Worm (Caenorhabditis elegans): Measurements from ENCODE around the gene T28A11.3.

The T28A11.3 gene

ce11 chrV:3273156-3273555 is 2.0 kb upstream of the T28A11.3 start, which contains the start of gene T28A11.20:
Gene T28A11.20 (minus strand): TSS chrV:3273256.
- TF ChIP-seq elt-3 (tag; optimal IDR thresholded peaks at IDR 0.05) (no peak), sptf-1 (tag; optimal IDR thresholded peaks at IDR 0.05) (no peak), unc-62 (GFP tag; optimal IDR thresholded peaks at IDR 0.05) (no peak)

- no peak for TF ChIP-seq lin-13 (tag; optimal IDR thresholded peaks at IDR 0.05)
- no peak for TF ChIP-seq tbx-8 (GFP tag; optimal IDR thresholded peaks at IDR 0.05)
- TF ChIP-seq zip-8 (tag; optimal IDR thresholded peaks at IDR 0.05): no peak
- no peak for TF ChIP-seq unc-62 (GFP tag; optimal IDR thresholded peaks at IDR 0.05)
- TF ChIP-seq lin-32 (GFP tag; optimal IDR thresholded peaks at IDR 0.05): no peak
- TF ChIP-seq pha-4 (tag; optimal IDR thresholded peaks at IDR 0.05): no peak
These were observed 1.5 kb upstream of the T28A11.3 start, which contains the start of gene T28A11.4 for ce11 chrV:3273577-3274100. Gene T28A11.4 (plus strand): TSS chrV:3274050.

- no peak for TF ChIP-seq ceh-39 (tag; optimal IDR thresholded peaks at IDR 0.05)
- TF ChIP-seq elt-1 (tag; optimal IDR thresholded peaks at IDR 0.05; ENCODE audit: borderline replicate concordance, insufficient read depth): no peak
- TF ChIP-seq nhr-28 (tag; optimal IDR thresholded peaks at IDR 0.05): no peak
- TF ChIP-seq blmp-1 (tag; optimal IDR thresholded peaks at IDR 0.05): no peak
- no peak for TF ChIP-seq cnd-1 (tag; optimal IDR thresholded peaks at IDR 0.05)
- no peak for TF ChIP-seq unc-39 (tag; optimal IDR thresholded peaks at IDR 0.05)
- no peak for TF ChIP-seq pha-4 (tag; optimal IDR thresholded peaks at IDR 0.05)
- no peak for TF ChIP-seq ceh-43 (GFP tag; optimal IDR thresholded peaks at IDR 0.05)
- TF ChIP-seq unc-62 (GFP tag; optimal IDR thresholded peaks at IDR 0.05): no peak
- TF ChIP-seq flh-1 (GFP tag; optimal IDR thresholded peaks at IDR 0.05): no peak
- no peak for TF ChIP-seq ztf-11 (tag; optimal IDR thresholded peaks at IDR 0.05)
These were observed 1.1 kb downstream of the T28A11.3 start for ce11 chrV:3276184-3276583.

ce11 chrV:3278101-3278639 is 3.0 kb downstream of the T28A11.3 start, which contains the start of gene fbxa-64:
Gene fbxa-64 (minus strand): TSS chrV:3278151.
- TF ChIP-seq snpc-4 (tag; optimal IDR thresholded peaks at IDR 0.05) (no peak), blmp-1 (tag; optimal IDR thresholded peaks at IDR 0.05) (no peak), cnd-1 (tag; optimal IDR thresholded peaks at IDR 0.05) (no peak), ceh-39 (tag; optimal IDR thresholded peaks at IDR 0.05) (no peak), sptf-1 (tag; optimal IDR thresholded peaks at IDR 0.05) (no peak), mep-1 (tag; optimal IDR thresholded peaks at IDR 0.05) (no peak), zip-8 (tag; optimal IDR thresholded peaks at IDR 0.05) (no peak), drap-1 (GFP tag; optimal IDR thresholded peaks at IDR 0.05) (no peak), elt-1 (tag; optimal IDR thresholded peaks at IDR 0.05; ENCODE audit: borderline replicate concordance, insufficient read depth) (no peak), mab-5 (tag; optimal IDR thresholded peaks at IDR 0.05) (no peak), hlh-1 (tag; optimal IDR thresholded peaks at IDR 0.05) (no peak), nhr-2 (tag; optimal IDR thresholded peaks at IDR 0.05) (no peak), pha-4 (tag; optimal IDR thresholded peaks at IDR 0.05) (no peak), sem-2 (GFP tag; optimal IDR thresholded peaks at IDR 0.05) (no peak)

- TF ChIP-seq unc-120 (tag; optimal IDR thresholded peaks at IDR 0.05; ENCODE audit: poor library complexity, severe bottlenecking) (no peak), mls-2 (tag; optimal IDR thresholded peaks at IDR 0.05) (no peak), mep-1 (tag; optimal IDR thresholded peaks at IDR 0.05) (no peak), nhr-2 (tag; optimal IDR thresholded peaks at IDR 0.05) (no peak), mab-5 (tag; optimal IDR thresholded peaks at IDR 0.05) (no peak), ham-2 (GFP tag; optimal IDR thresholded peaks at IDR 0.05) (no peak), pha-4 (tag; optimal IDR thresholded peaks at IDR 0.05) (no peak), sptf-1 (tag; optimal IDR thresholded peaks at IDR 0.05) (no peak), cnd-1 (tag; optimal IDR thresholded peaks at IDR 0.05) (no peak)
These were observed 4.0 kb downstream of the T28A11.3 start for ce11 chrV:3279138-3279537.

ce11 chrV:3280009-3280408 is 4.9 kb downstream of the T28A11.3 start, which contains the start of gene T28A11.2:
Gene T28A11.2 (plus strand): TSS chrV:3280379.
- no peak for TF ChIP-seq nhr-12 (tag; optimal IDR thresholded peaks at IDR 0.05)
- no peak for TF ChIP-seq unc-39 (tag; optimal IDR thresholded peaks at IDR 0.05)
- TF ChIP-seq elt-1 (tag; optimal IDR thresholded peaks at IDR 0.05; ENCODE audit: borderline replicate concordance, insufficient read depth): no peak
- no peak for TF ChIP-seq unc-120 (tag; optimal IDR thresholded peaks at IDR 0.05; ENCODE audit: poor library complexity, severe bottlenecking)
- TF ChIP-seq lin-13 (tag; optimal IDR thresholded peaks at IDR 0.05): no peak
- TF ChIP-seq elt-3 (tag; optimal IDR thresholded peaks at IDR 0.05): no peak
- TF ChIP-seq nhr-76 (tag; optimal IDR thresholded peaks at IDR 0.05): no peak
- no peak for TF ChIP-seq nhr-237 (tag; optimal IDR thresholded peaks at IDR 0.05)
- TF ChIP-seq snpc-4 (tag; optimal IDR thresholded peaks at IDR 0.05): no peak
- no peak for TF ChIP-seq ces-1 (GFP tag; optimal IDR thresholded peaks at IDR 0.05)
- no peak for TF ChIP-seq tbx-8 (GFP tag; optimal IDR thresholded peaks at IDR 0.05)
- TF ChIP-seq mep-1 (tag; optimal IDR thresholded peaks at IDR 0.05): no peak
- TF ChIP-seq cnd-1 (tag; optimal IDR thresholded peaks at IDR 0.05): no peak
- TF ChIP-seq lsy-2 (tag; optimal IDR thresholded peaks at IDR 0.05): no peak

All from whole organism, mixed stage, embryonic.